Fruit fly (Drosophila melanogaster): Measurements from ENCODE around the gene CG4830.

DNA sequence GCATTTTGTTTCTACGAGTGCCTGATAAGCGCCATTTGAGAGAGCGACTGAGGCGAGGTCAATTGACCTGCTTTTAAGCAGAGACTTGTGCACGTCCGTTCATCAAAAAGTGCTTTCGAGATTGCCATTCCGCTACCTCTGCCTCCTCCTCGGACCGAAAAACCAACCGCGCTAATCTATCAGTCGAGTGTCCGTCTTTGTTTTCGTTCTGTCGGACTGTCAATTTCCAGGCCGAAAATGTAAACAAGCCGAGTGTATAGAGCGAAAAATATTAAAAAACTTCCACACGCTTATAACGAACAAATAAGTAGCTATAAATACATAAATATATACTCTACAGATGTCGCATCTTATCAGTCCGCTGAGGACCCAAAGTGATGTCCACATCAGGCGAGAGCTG lies 48.9 kb upstream of the CG4830 start:
- TF ChIP-seq Vsx2 (GFP tag; optimal IDR thresholded peaks at IDR 0.05; ENCODE audit: partially characterized antibody) (no peak), Hr78 (GFP tag; optimal IDR thresholded peaks at IDR 0.05) (no peak), pan (optimal IDR thresholded peaks at IDR 0.05) (no peak), N (GFP tag; optimal IDR thresholded peaks at IDR 0.05) (no peak), psq (GFP tag; optimal IDR thresholded peaks at IDR 0.05) (no peak)
